Fruit fly (Drosophila melanogaster): ENCODE results near the gene mib2.

- TF ChIP-seq topi (GFP tag; optimal IDR thresholded peaks at IDR 0.05) = peak; percentile 17
- TF ChIP-seq esn (GFP tag; optimal IDR thresholded peaks at IDR 0.05) = peak; percentile 61
- TF ChIP-seq Sox102F (GFP tag; optimal IDR thresholded peaks at IDR 0.05) = peak; percentile 38
- TF ChIP-seq CG6854 (GFP tag; optimal IDR thresholded peaks at IDR 0.05) = peak; percentile 44
- no peak for TF ChIP-seq Eip93F (GFP tag; optimal IDR thresholded peaks at IDR 0.05)
- 0 out of 3 replicates have a peak, but pooled peaks have one; percentile 38 for TF ChIP-seq CG8119 (GFP tag; IDR thresholded peaks at IDR 0.05)
- peak; percentile 20 for TF ChIP-seq achi (GFP tag; optimal IDR thresholded peaks at IDR 0.05)
- TF ChIP-seq CG11902 (GFP tag; optimal IDR thresholded peaks at IDR 0.05) = peak; percentile 51
- TF ChIP-seq ss (GFP tag; optimal IDR thresholded peaks at IDR 0.05) = no peak
- TF ChIP-seq svp (GFP tag) = no peak
- TF ChIP-seq Ets96B (tag; optimal IDR thresholded peaks at IDR 0.05) = peak; percentile 46
Measured at dm6 chr2L:18987078-18987895, 47.0 kb upstream of the mib2 start, which contains the start of the genes Swip-1 and EMC5.
